Worm (Caenorhabditis elegans) whole organism, young adult: ENCODE measurements around the gene rfp-1.

Source experiments
- F10E7.11 ChIP-seq: sonication (generic microtip); optimal IDR thresholded peaks from 2 replicates; lab custom pipeline; 2017; ENCODE audit warnings: mild to moderate bottlenecking, missing genetic modification characterization, moderate library complexity, missing compliant biosample characterization
- F52B5.7 ChIP-seq: sonication (generic microtip); optimal IDR thresholded peaks from 2 replicates; lab custom pipeline; 2016; ENCODE audit warnings: mild to moderate bottlenecking, missing genetic modification characterization, missing compliant biosample characterization
- pha-4 ChIP-seq: fragments of 150-350 bp; sonication (generic microtip); optimal IDR thresholded peaks from 2 replicates; lab custom pipeline; 2014; ENCODE audit warnings: missing biosample characterization, missing genetic modification reagents, missing genetic modification characterization
- unc-62 ChIP-seq: fragments of 150-350 bp; optimal IDR thresholded peaks from 2 replicates; lab custom pipeline; 2014; ENCODE audit warnings: missing biosample characterization, missing genetic modification reagents, missing genetic modification characterization
- zfh-2 ChIP-seq: fragments of 200-800 bp; sonication (Bioruptor generic); conservative IDR thresholded peaks from 2 replicates; pipeline ENCODE4 v1.3.6; 2022; ENCODE audit warnings: missing genetic modification reagents, missing genetic modification characterization, missing compliant biosample characterization

DNA sequence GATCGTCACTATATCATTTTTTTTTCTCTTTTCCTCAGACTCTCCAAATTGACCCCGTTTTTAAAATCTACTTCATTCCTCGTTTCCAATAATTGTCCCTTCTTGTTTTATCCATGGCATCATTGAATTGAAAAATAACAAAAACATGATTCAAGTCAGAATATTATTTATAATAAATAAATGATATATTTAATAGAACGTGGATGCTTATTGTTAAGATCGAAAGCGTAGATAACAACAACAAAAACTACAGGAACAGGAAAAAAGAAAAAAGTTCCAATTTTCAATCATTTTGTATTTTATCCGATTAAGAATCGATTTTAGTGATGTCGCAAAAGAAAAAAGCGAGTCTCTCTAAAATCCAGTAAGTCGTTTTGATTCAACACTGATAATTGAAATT is 46.0 kb upstream of the rfp-1 start, which contains the start of gene F10E9.2:
- TF ChIP-seq F10E7.11 (tag; lab: Kevin White, UChicago): no peak
- TF ChIP-seq unc-62 (GFP tag; lab: Kevin White, UChicago): no peak
- no peak for TF ChIP-seq pha-4
- TF ChIP-seq F52B5.7 (tag; lab: Kevin White, UChicago): no peak
- TF ChIP-seq zfh-2 (GFP tag; lab: Robert Waterston, UW): no peak
